Fruit fly (Drosophila melanogaster) whole organism, embryonic: ENCODE measurements around the gene SMSr.

ENCODE experiments used
- Adf1 ChIP-seq: fragments of 200-800 bp; sonication (Bioruptor generic); IDR thresholded peaks from 2 replicates; pipeline ENCODE4 v1.3.6; 2022; ENCODE audit warnings: missing biosample characterization, missing genetic modification characterization
- BEAF-32 ChIP-seq: fragments of 200-800 bp; sonication (Bioruptor generic); optimal IDR thresholded peaks from 3 replicates; lab custom pipeline; 2017; ENCODE audit warnings: missing biosample characterization, missing genetic modification characterization, mild to moderate bottlenecking, moderate library complexity, missing genetic modification reagents
- CG10147 ChIP-seq: fragments of 200-800 bp; sonication (Bioruptor generic); optimal IDR thresholded peaks from 2 replicates; lab custom pipeline; 2019; ENCODE audit warnings: missing biosample characterization, mild to moderate bottlenecking, missing genetic modification characterization, moderate library complexity
- CG10979 ChIP-seq: fragments of 200-800 bp; sonication (Bioruptor generic); optimal IDR thresholded peaks from 2 replicates; lab custom pipeline; 2018; ENCODE audit warnings: missing biosample characterization, mild to moderate bottlenecking, missing genetic modification characterization, moderate library complexity
- CG11247 ChIP-seq: fragments of 200-800 bp; sonication (Bioruptor generic); IDR thresholded peaks from 2 replicates; pipeline ENCODE4 v1.3.6; 2022; ENCODE audit warnings: missing biosample characterization, missing genetic modification characterization
- CG11723 ChIP-seq: fragments of 200-800 bp; sonication (Bioruptor generic); optimal IDR thresholded peaks from 2 replicates; lab custom pipeline; 2017; ENCODE audit warnings: missing biosample characterization, mild to moderate bottlenecking, missing genetic modification characterization
- CG12071 ChIP-seq: fragments of 200-800 bp; sonication (Bioruptor generic); optimal IDR thresholded peaks from 3 replicates; lab custom pipeline; 2018; ENCODE audit warnings: missing biosample characterization, mild to moderate bottlenecking, missing genetic modification characterization
- CG12155 ChIP-seq: fragments of 200-800 bp; sonication (Bioruptor generic); optimal IDR thresholded peaks from 3 replicates; lab custom pipeline; 2016; ENCODE audit warnings: missing biosample characterization, missing genetic modification characterization
- CG17802 ChIP-seq: fragments of 200-800 bp; sonication (Bioruptor generic); optimal IDR thresholded peaks from 2 replicates; lab custom pipeline; 2018; ENCODE audit warnings: missing biosample characterization, mild to moderate bottlenecking, missing genetic modification characterization, moderate library complexity
- CG18599 ChIP-seq: fragments of 200-800 bp; sonication (Bioruptor generic); optimal IDR thresholded peaks from 3 replicates; lab custom pipeline; 2017; ENCODE audit warnings: missing biosample characterization, missing genetic modification characterization, mild to moderate bottlenecking, moderate library complexity, missing genetic modification reagents
- CG2199 ChIP-seq: fragments of 200-800 bp; sonication (Bioruptor generic); IDR thresholded peaks from 3 replicates; pipeline ENCODE4 v1.3.6; 2022; ENCODE audit warnings: missing biosample characterization, missing genetic modification characterization
- CG31388 ChIP-seq: fragments of 200-800 bp; sonication (Bioruptor generic); optimal IDR thresholded peaks from 2 replicates; lab custom pipeline; 2016; ENCODE audit warnings: missing biosample characterization, missing genetic modification characterization
- CG42726 ChIP-seq: fragments of 200-800 bp; sonication (Bioruptor generic); IDR thresholded peaks from 2 replicates; pipeline ENCODE4 v1.3.6; 2022; ENCODE audit warnings: missing biosample characterization, missing genetic modification characterization; ENCODE audit not compliant: partially characterized antibody
- CG6654 ChIP-seq: fragments of 200-800 bp; sonication (Bioruptor generic); optimal IDR thresholded peaks from 2 replicates; lab custom pipeline; 2017; ENCODE audit warnings: missing biosample characterization, mild to moderate bottlenecking, missing genetic modification characterization
- CG7786 ChIP-seq: fragments of 200-800 bp; sonication (Bioruptor generic); optimal IDR thresholded peaks from 2 replicates; lab custom pipeline; 2016; ENCODE audit warnings: missing biosample characterization, missing genetic modification characterization
- CG7839 ChIP-seq: fragments of 200-800 bp; sonication (Bioruptor generic); optimal IDR thresholded peaks from 3 replicates; lab custom pipeline; 2018; ENCODE audit warnings: missing biosample characterization, mild to moderate bottlenecking, missing genetic modification characterization, moderate library complexity
- CG7928 ChIP-seq: fragments of 200-800 bp; sonication (Bioruptor generic); optimal IDR thresholded peaks from 2 replicates; lab custom pipeline; 2017; ENCODE audit warnings: missing biosample characterization, mild to moderate bottlenecking, missing genetic modification characterization
- CG8290 ChIP-seq, 3 experiments: fragments of 200-800 bp; sonication (Bioruptor generic); optimal IDR thresholded peaks; 2 replicates each; lab custom pipeline; 2016 to 2019; ENCODE audit warnings: missing biosample characterization in 3 of 3, missing genetic modification characterization in 3 of 3, mild to moderate bottlenecking in 2 of 3, moderate library complexity in 1 of 3
- CHES-1-like ChIP-seq: fragments of 200-800 bp; sonication (Bioruptor generic); optimal IDR thresholded peaks from 2 replicates; lab custom pipeline; 2016; ENCODE audit warnings: missing biosample characterization, missing genetic modification characterization
- Camta ChIP-seq: fragments of 200-800 bp; sonication (Bioruptor generic); optimal IDR thresholded peaks from 2 replicates; lab custom pipeline; 2016; ENCODE audit warnings: missing biosample characterization, missing genetic modification characterization
- D19B ChIP-seq: fragments of 200-800 bp; sonication (Bioruptor generic); optimal IDR thresholded peaks from 2 replicates; lab custom pipeline; 2017; ENCODE audit warnings: missing biosample characterization, mild to moderate bottlenecking, missing genetic modification characterization
- Fer1 ChIP-seq: fragments of 200-800 bp; sonication (Bioruptor generic); optimal IDR thresholded peaks from 2 replicates; lab custom pipeline; 2017; ENCODE audit warnings: missing biosample characterization, mild to moderate bottlenecking, missing genetic modification characterization
- GATAe ChIP-seq: fragments of 200-800 bp; sonication (Bioruptor generic); conservative IDR thresholded peaks from 2 replicates; pipeline ENCODE4 v1.3.6; 2022; ENCODE audit warnings: missing biosample characterization, missing genetic modification characterization
- Hsf ChIP-seq: fragments of 200-800 bp; sonication (Bioruptor generic); optimal IDR thresholded peaks from 3 replicates; lab custom pipeline; 2016; ENCODE audit warnings: missing biosample characterization, missing genetic modification characterization
- MTF-1 ChIP-seq: fragments of 200-800 bp; sonication (Bioruptor generic); optimal IDR thresholded peaks from 2 replicates; lab custom pipeline; 2018; ENCODE audit warnings: missing biosample characterization, mild to moderate bottlenecking, missing genetic modification characterization, borderline replicate concordance
- Med ChIP-seq: fragments of 200-800 bp; sonication (Bioruptor generic); peaks from one replicate; lab custom pipeline; 2016; ENCODE audit warnings: missing biosample characterization, missing genetic modification characterization, mild to moderate bottlenecking, inconsistent platforms, moderate library complexity
- Neu2 ChIP-seq: fragments of 200-800 bp; sonication (Bioruptor generic); optimal IDR thresholded peaks from 3 replicates; lab custom pipeline; 2016; ENCODE audit warnings: missing biosample characterization, missing genetic modification characterization, borderline replicate concordance
- Rx ChIP-seq: fragments of 200-800 bp; sonication (Bioruptor generic); IDR thresholded peaks from 2 replicates; pipeline ENCODE4 v1.3.6; 2022; ENCODE audit warnings: missing biosample characterization, missing genetic modification characterization
- bbx ChIP-seq: fragments of 200-800 bp; sonication (Bioruptor generic); IDR thresholded peaks from 2 replicates; pipeline ENCODE4 v1.3.6; 2022; ENCODE audit warnings: missing biosample characterization, missing genetic modification characterization; ENCODE audit not compliant: partially characterized antibody
- br ChIP-seq: fragments of >200 bp; optimal IDR thresholded peaks from 2 replicates; lab custom pipeline; 2017
- btn ChIP-seq: fragments of 200-800 bp; sonication (Bioruptor generic); optimal IDR thresholded peaks from 2 replicates; lab custom pipeline; 2016; ENCODE audit warnings: missing biosample characterization, missing genetic modification characterization
- crol ChIP-seq: fragments of 200-800 bp; sonication (Bioruptor generic); IDR thresholded peaks from 2 replicates; pipeline ENCODE4 v1.3.6; 2022; ENCODE audit warnings: missing biosample characterization, missing genetic modification characterization
- cwo ChIP-seq: fragments of 200-800 bp; sonication (Bioruptor generic); optimal IDR thresholded peaks from 3 replicates; lab custom pipeline; 2017; ENCODE audit warnings: missing biosample characterization, missing genetic modification characterization, mild to moderate bottlenecking, moderate library complexity, missing genetic modification reagents
- dimm ChIP-seq: fragments of 200-800 bp; sonication (Bioruptor generic); IDR thresholded peaks from 2 replicates; pipeline ENCODE4 v1.3.6; 2022; ENCODE audit warnings: missing biosample characterization, missing genetic modification characterization
- exex ChIP-seq: fragments of 200-800 bp; sonication (Bioruptor generic); optimal IDR thresholded peaks from 4 replicates; lab custom pipeline; 2018; ENCODE audit warnings: missing biosample characterization, mild to moderate bottlenecking, missing genetic modification characterization, moderate library complexity
- eyg ChIP-seq: fragments of 200-800 bp; sonication (Bioruptor generic); optimal IDR thresholded peaks from 3 replicates; lab custom pipeline; 2016; ENCODE audit warnings: missing biosample characterization, missing genetic modification characterization
- fd3F ChIP-seq: fragments of 200-800 bp; sonication (Bioruptor generic); optimal IDR thresholded peaks from 2 replicates; lab custom pipeline; 2018; ENCODE audit warnings: missing biosample characterization, mild to moderate bottlenecking, missing genetic modification characterization, moderate library complexity
- fd64A ChIP-seq: fragments of 200-800 bp; sonication (Bioruptor generic); optimal IDR thresholded peaks from 3 replicates; lab custom pipeline; 2018; ENCODE audit warnings: missing biosample characterization, mild to moderate bottlenecking, missing genetic modification characterization
- hb ChIP-seq: fragments of 200-800 bp; sonication (Bioruptor generic); IDR thresholded peaks from 3 replicates; pipeline ENCODE4 v1.3.6; 2022; ENCODE audit warnings: missing biosample characterization, missing genetic modification characterization; ENCODE audit not compliant: partially characterized antibody
- her ChIP-seq: fragments of 200-800 bp; sonication (Bioruptor generic); optimal IDR thresholded peaks from 2 replicates; lab custom pipeline; 2016; ENCODE audit warnings: missing biosample characterization, missing genetic modification characterization
- inv ChIP-seq: fragments of 200-800 bp; sonication (Bioruptor generic); IDR thresholded peaks from 2 replicates; pipeline ENCODE4 v1.3.6; 2022; ENCODE audit warnings: missing biosample characterization, missing genetic modification characterization; ENCODE audit not compliant: partially characterized antibody
- mirr ChIP-seq: fragments of 200-800 bp; sonication (Bioruptor generic); optimal IDR thresholded peaks from 3 replicates; lab custom pipeline; 2018; ENCODE audit warnings: missing biosample characterization, mild to moderate bottlenecking, missing genetic modification characterization
- otp ChIP-seq: fragments of 200-800 bp; sonication (Bioruptor generic); IDR thresholded peaks from 3 replicates; pipeline ENCODE4, ENCODE4 v1.3.6; 2022; ENCODE audit warnings: missing biosample characterization, missing genetic modification characterization
- phol ChIP-seq: fragments of 200-800 bp; sonication (Bioruptor generic); optimal IDR thresholded peaks from 3 replicates; lab custom pipeline; 2018; ENCODE audit warnings: missing biosample characterization, mild to moderate bottlenecking, missing genetic modification characterization, moderate library complexity
- pzg ChIP-seq: fragments of 200-800 bp; sonication (Bioruptor generic); optimal IDR thresholded peaks from 3 replicates; lab custom pipeline; 2018; ENCODE audit warnings: missing biosample characterization, mild to moderate bottlenecking, missing genetic modification characterization, moderate library complexity
- seq ChIP-seq: fragments of 200-800 bp; sonication (Bioruptor generic); IDR thresholded peaks from 2 replicates; pipeline ENCODE4 v1.3.6; 2022; ENCODE audit warnings: missing biosample characterization, missing genetic modification characterization
- sim ChIP-seq: fragments of 200-800 bp; sonication (Bioruptor generic); IDR thresholded peaks from 2 replicates; pipeline ENCODE4 v1.3.6; 2022; ENCODE audit warnings: missing biosample characterization, missing genetic modification characterization
- vnd ChIP-seq: fragments of 200-800 bp; sonication (Bioruptor generic); IDR thresholded peaks from 3 replicates; pipeline ENCODE4 v1.3.6; 2022; ENCODE audit warnings: missing biosample characterization, missing genetic modification characterization; ENCODE audit not compliant: partially characterized antibody
- wek ChIP-seq: fragments of 200-800 bp; sonication (Bioruptor generic); optimal IDR thresholded peaks from 3 replicates; lab custom pipeline; 2018; ENCODE audit warnings: missing biosample characterization, mild to moderate bottlenecking, missing genetic modification characterization, moderate library complexity

SMSr gene

dm6 chr3L:7376151-7376550, 5.1 kb downstream of the SMSr start:
- no peak for TF ChIP-seq eyg (GFP tag; lab: Kevin White, UChicago)
- peak; percentile 60 for TF ChIP-seq exex (tag; lab: Kevin White, UChicago)
- peak; percentile 67 for TF ChIP-seq mirr (GFP tag; lab: Kevin White, UChicago)

- TF ChIP-seq GATAe (GFP tag; lab: Robert Waterston, UW) = no peak
- no peak for TF ChIP-seq CG8290 (GFP tag; optimal IDR thresholded peaks at IDR 0.05; lab: Kevin White, UChicago)
- TF ChIP-seq CG8290 (tag; optimal IDR thresholded peaks at IDR 0.05; lab: Kevin White, UChicago) = no peak
- TF ChIP-seq CG7928 (GFP tag; lab: Kevin White, UChicago) = no peak
- TF ChIP-seq CG12071 (GFP tag; lab: Kevin White, UChicago) = no peak
- no peak for TF ChIP-seq CG7839 (tag; lab: Kevin White, UChicago)
- no peak for TF ChIP-seq CG31388 (GFP tag; lab: Kevin White, UChicago)
- no peak for TF ChIP-seq CG11723
- no peak for TF ChIP-seq Med
- no peak for TF ChIP-seq Camta (GFP tag; lab: Kevin White, UChicago)
- no peak for TF ChIP-seq Rx
- TF ChIP-seq seq = no peak
- TF ChIP-seq otp (GFP tag; lab: Robert Waterston, UW) = no peak
- TF ChIP-seq Adf1 (GFP tag; lab: Robert Waterston, UW) = no peak
- no peak for TF ChIP-seq D19B (GFP tag; lab: Kevin White, UChicago)
- no peak for TF ChIP-seq Neu2 (GFP tag; lab: Kevin White, UChicago)
- no peak for TF ChIP-seq CG11247 (GFP tag; lab: Robert Waterston, UW)
- no peak for TF ChIP-seq CG18599 (GFP tag; lab: Kevin White, UChicago)
- TF ChIP-seq CG10147 (GFP tag; lab: Kevin White, UChicago) = no peak
- no peak for TF ChIP-seq MTF-1
- no peak for TF ChIP-seq CG17802
- no peak for TF ChIP-seq her
- no peak for TF ChIP-seq br (lab: Kevin White, UChicago)
- TF ChIP-seq CHES-1-like = no peak
- no peak for TF ChIP-seq CG7786 (GFP tag; lab: Kevin White, UChicago)
- TF ChIP-seq hb (GFP tag; lab: Robert Waterston, UW) = peak; percentile 29; the same call in 1 of the 3 replicates
- TF ChIP-seq CG6654 = no peak
- no peak for TF ChIP-seq fd3F
- TF ChIP-seq fd64A (GFP tag; lab: Kevin White, UChicago) = no peak
- no peak for TF ChIP-seq dimm (GFP tag; lab: Robert Waterston, UW)
- TF ChIP-seq sim (GFP tag; lab: Robert Waterston, UW) = no peak
- TF ChIP-seq vnd = no peak
- no peak; the same call in 1 of the 2 replicates for TF ChIP-seq bbx
- no peak for TF ChIP-seq CG42726 (GFP tag; lab: Robert Waterston, UW)
- TF ChIP-seq phol (tag; lab: Kevin White, UChicago) = peak; percentile 37
- TF ChIP-seq Hsf (GFP tag; lab: Kevin White, UChicago) = no peak
- TF ChIP-seq wek (GFP tag; lab: Kevin White, UChicago) = no peak
- no peak for TF ChIP-seq btn (GFP tag; lab: Kevin White, UChicago)
- no peak for TF ChIP-seq Fer1
- no peak for TF ChIP-seq CG10979 (tag; lab: Kevin White, UChicago)
- TF ChIP-seq BEAF-32 (GFP tag; lab: Kevin White, UChicago) = peak; percentile 30
- no peak for TF ChIP-seq inv (GFP tag; lab: Robert Waterston, UW)
- 0 out of 3 replicates have a peak, but pooled peaks have one; percentile 22 for TF ChIP-seq CG2199 (GFP tag; lab: Robert Waterston, UW)
- no peak for TF ChIP-seq CG12155 (GFP tag; lab: Kevin White, UChicago)
- TF ChIP-seq crol = no peak
- no peak for TF ChIP-seq cwo (GFP tag; lab: Kevin White, UChicago)
- TF ChIP-seq pzg (GFP tag; lab: Kevin White, UChicago) = no peak
These were observed 10.0 kb downstream of the SMSr start for dm6 chr3L:7371290-7371689.
